Fruit fly (Drosophila melanogaster): ENCODE results near the gene TyrRS.

Gene TyrRS

dm6 chr3L:16384145-16384705, 34.9 kb downstream of the TyrRS start (continued):
- no peak for TF ChIP-seq net (GFP tag; optimal IDR thresholded peaks at IDR 0.05)

dm6 chr3L:16383056-16383455, 36.0 kb downstream of the TyrRS start:
- no peak for TF ChIP-seq CG6276 (GFP tag; optimal IDR thresholded peaks at IDR 0.05)
- peak; percentile 92 for TF ChIP-seq vri (GFP tag; optimal IDR thresholded peaks at IDR 0.05)
- TF ChIP-seq CG34406 (GFP tag; optimal IDR thresholded peaks at IDR 0.05): no peak

- TF ChIP-seq Eip75B (GFP tag; optimal IDR thresholded peaks at IDR 0.05): no peak
- peak; percentile 44 for TF ChIP-seq fkh (GFP tag; optimal IDR thresholded peaks at IDR 0.05)
- TF ChIP-seq dsx (GFP tag; optimal IDR thresholded peaks at IDR 0.05; ENCODE audit: poor library complexity, severe bottlenecking): no peak
- no peak for TF ChIP-seq CG31627 (GFP tag; optimal IDR thresholded peaks at IDR 0.05)
- TF ChIP-seq CG11294 (GFP tag; IDR thresholded peaks at IDR 0.05): no peak
- no peak for TF ChIP-seq salr (GFP tag; optimal IDR thresholded peaks at IDR 0.05)
- TF ChIP-seq svp (GFP tag): peak; percentile 18
Observed at dm6 chr3L:16381184-16381797, 37.8 kb downstream of the TyrRS start, which contains the start of gene Agpat4. Gene Agpat4 (minus strand): TSS chr3L:16381570.

- TF ChIP-seq CG8119 (GFP tag; IDR thresholded peaks at IDR 0.05) (no peak), Eip78C (GFP tag) (no peak), CG34406 (GFP tag; optimal IDR thresholded peaks at IDR 0.05) (no peak), dsx (GFP tag; optimal IDR thresholded peaks at IDR 0.05; ENCODE audit: poor library complexity, severe bottlenecking) (no peak), CG11902 (GFP tag; optimal IDR thresholded peaks at IDR 0.05) (no peak), Hr39 (GFP tag; optimal IDR thresholded peaks at IDR 0.05) (no peak), eg (GFP tag; IDR thresholded peaks at IDR 0.05) (no peak), fd85E (GFP tag; optimal IDR thresholded peaks at IDR 0.05) (no peak), CG6792 (GFP tag; optimal IDR thresholded peaks at IDR 0.05) (no peak), lz (GFP tag; optimal IDR thresholded peaks at IDR 0.05) (no peak), fd59A (GFP tag; optimal IDR thresholded peaks at IDR 0.05) (no peak), CG16779 (tag; optimal IDR thresholded peaks at IDR 0.05) (no peak), CG3032 (tag; optimal IDR thresholded peaks at IDR 0.05) (no peak), CG10669 (GFP tag; optimal IDR thresholded peaks at IDR 0.05) (no peak), CG9139 (GFP tag; optimal IDR thresholded peaks at IDR 0.05) (no peak)
Observed at dm6 chr3L:16380770-16381169, 38.3 kb downstream of the TyrRS start.

- no peak for TF ChIP-seq ss (GFP tag; optimal IDR thresholded peaks at IDR 0.05)
- TF ChIP-seq Lpt (GFP tag; optimal IDR thresholded peaks at IDR 0.05): peak; percentile 9
- no peak for TF ChIP-seq CG10631 (GFP tag; optimal IDR thresholded peaks at IDR 0.05)
- TF ChIP-seq pdm3 (GFP tag; optimal IDR thresholded peaks at IDR 0.05): no peak
- TF ChIP-seq esn (GFP tag; optimal IDR thresholded peaks at IDR 0.05): peak; percentile 4
- TF ChIP-seq Hr39 (GFP tag; optimal IDR thresholded peaks at IDR 0.05): no peak
- TF ChIP-seq Met (GFP tag; optimal IDR thresholded peaks at IDR 0.05): no peak
- no peak for TF ChIP-seq fkh (GFP tag; optimal IDR thresholded peaks at IDR 0.05)
- TF ChIP-seq lz (GFP tag; optimal IDR thresholded peaks at IDR 0.05): peak; percentile 1
- no peak for TF ChIP-seq achi (GFP tag; optimal IDR thresholded peaks at IDR 0.05)
- no peak for TF ChIP-seq CG6808 (GFP tag; optimal IDR thresholded peaks at IDR 0.05)
- no peak for TF ChIP-seq svp (GFP tag)
- TF ChIP-seq CG8632 (GFP tag; optimal IDR thresholded peaks at IDR 0.05): no peak
- peak; percentile 10 for TF ChIP-seq CG3032 (tag; optimal IDR thresholded peaks at IDR 0.05)
- TF ChIP-seq CG6276 (GFP tag; optimal IDR thresholded peaks at IDR 0.05): no peak
- TF ChIP-seq Sox102F (GFP tag; optimal IDR thresholded peaks at IDR 0.05): no peak
- no peak for TF ChIP-seq CG6163 (GFP tag; IDR thresholded peaks at IDR 0.05)
- no peak for TF ChIP-seq dac (GFP tag; optimal IDR thresholded peaks at IDR 0.05)
- no peak for TF ChIP-seq CG6792 (GFP tag; optimal IDR thresholded peaks at IDR 0.05)
- TF ChIP-seq CG34406 (GFP tag; optimal IDR thresholded peaks at IDR 0.05): no peak
- TF ChIP-seq CG8319 (GFP tag; optimal IDR thresholded peaks at IDR 0.05): no peak
- TF ChIP-seq spab (GFP tag; optimal IDR thresholded peaks at IDR 0.05): no peak
- TF ChIP-seq CG8119 (GFP tag; IDR thresholded peaks at IDR 0.05): no peak
- no peak for TF ChIP-seq fd85E (GFP tag; optimal IDR thresholded peaks at IDR 0.05)
- no peak for TF ChIP-seq net (GFP tag; optimal IDR thresholded peaks at IDR 0.05)
- no peak for TF ChIP-seq CG32006 (GFP tag; optimal IDR thresholded peaks at IDR 0.05)
Observed at dm6 chr3L:16377768-16378764, 41.0 kb downstream of the TyrRS start, which contains the start of gene roq. Gene roq (minus strand): TSS chr3L:16378566.
